Worm (Caenorhabditis elegans) whole organism, L4 larva: ENCODE results near the gene oac-40.

Experiments used
- F44E2.7 ChIP-seq: fragments of 200-800 bp; sonication (Bioruptor generic); IDR thresholded peaks from 2 replicates; pipeline ENCODE4 v2.1.2; 2022; ENCODE audit warnings: missing genetic modification characterization, missing compliant biosample characterization
- Y105C5A.15 ChIP-seq: fragments of 200-800 bp; sonication (Bioruptor generic); IDR thresholded peaks from 2 replicates; pipeline ENCODE4 v1.3.6; 2022; ENCODE audit warnings: missing genetic modification characterization, missing compliant biosample characterization
- Y5F2A.4 ChIP-seq: fragments of 200-800 bp; sonication (Bioruptor generic); optimal IDR thresholded peaks from 2 replicates; lab custom pipeline; 2018; ENCODE audit warnings: mild to moderate bottlenecking, missing genetic modification characterization, missing compliant biosample characterization
- aha-1 ChIP-seq: fragments of 150-350 bp; peaks from one replicate; lab custom pipeline; 2014; ENCODE audit warnings: missing biosample characterization, missing genetic modification characterization
- attf-4 ChIP-seq: sonication (generic microtip); optimal IDR thresholded peaks from 3 replicates; lab custom pipeline; 2017; ENCODE audit warnings: missing biosample characterization, missing genetic modification characterization
- ceh-20 ChIP-seq: fragments of 200-800 bp; sonication (Bioruptor generic); IDR thresholded peaks from 2 replicates; pipeline ENCODE4 v1.3.6; 2022; ENCODE audit warnings: missing genetic modification reagents, missing genetic modification characterization, missing compliant biosample characterization
- ceh-28 ChIP-seq: fragments of 150-350 bp; optimal IDR thresholded peaks from 2 replicates; lab custom pipeline; 2014; ENCODE audit warnings: missing biosample characterization, missing genetic modification reagents, missing genetic modification characterization
- ces-1 ChIP-seq: fragments of 150-350 bp; sonication (generic microtip); optimal IDR thresholded peaks from 4 replicates; lab custom pipeline; 2014; ENCODE audit warnings: missing biosample characterization, missing genetic modification reagents, missing genetic modification characterization
- daf-12 ChIP-seq: fragments of 150-350 bp; optimal IDR thresholded peaks from 2 replicates; lab custom pipeline; 2014; ENCODE audit warnings: missing biosample characterization, missing genetic modification reagents, missing genetic modification characterization
- dmd-6 ChIP-seq: fragments of 200-800 bp; sonication (Bioruptor generic); IDR thresholded peaks from 2 replicates; pipeline ENCODE4 v1.3.6; 2022; ENCODE audit warnings: missing genetic modification reagents, missing genetic modification characterization, missing compliant biosample characterization
- dmd-8 ChIP-seq: fragments of 200-800 bp; sonication (Bioruptor generic); IDR thresholded peaks from 2 replicates; pipeline ENCODE4 v1.3.6; 2022; ENCODE audit warnings: missing genetic modification characterization, missing compliant biosample characterization
- dmd-9 ChIP-seq: fragments of 200-800 bp; sonication (Bioruptor generic); IDR thresholded peaks from 2 replicates; pipeline ENCODE4 v1.3.6; 2022; ENCODE audit warnings: missing genetic modification reagents, missing genetic modification characterization, missing compliant biosample characterization
- duxl-1 ChIP-seq: sonication (generic microtip); optimal IDR thresholded peaks from 2 replicates; lab custom pipeline; 2016; ENCODE audit warnings: mild to moderate bottlenecking, missing genetic modification characterization, moderate library complexity, missing compliant biosample characterization; ENCODE audit not compliant: poor library complexity
- fos-1 ChIP-seq: fragments of 150-350 bp; optimal IDR thresholded peaks from 2 replicates; lab custom pipeline; 2014; ENCODE audit warnings: missing biosample characterization, missing genetic modification characterization
- lir-3 ChIP-seq: sonication (generic microtip); optimal IDR thresholded peaks from 2 replicates; lab custom pipeline; 2016; ENCODE audit warnings: mild to moderate bottlenecking, missing genetic modification characterization, missing compliant biosample characterization
- mep-1 ChIP-seq: fragments of 150-350 bp; sonication (generic microtip); optimal IDR thresholded peaks from 3 replicates; lab custom pipeline; 2014; ENCODE audit warnings: missing biosample characterization, missing genetic modification characterization
- mes-2 ChIP-seq: sonication (generic microtip); optimal IDR thresholded peaks from 2 replicates; lab custom pipeline; 2016; ENCODE audit warnings: missing genotype, mild to moderate bottlenecking, missing genetic modification characterization, missing compliant biosample characterization; ENCODE audit not compliant: poor library complexity, severe bottlenecking
- nhr-102 ChIP-seq: sonication (generic microtip); optimal IDR thresholded peaks from 2 replicates; lab custom pipeline; 2016; ENCODE audit warnings: mild to moderate bottlenecking, missing genetic modification characterization, moderate library complexity, missing compliant biosample characterization
- nhr-42 ChIP-seq: fragments of 200-800 bp; sonication (Bioruptor generic); IDR thresholded peaks from 2 replicates; pipeline ENCODE4 v1.3.6; 2022; ENCODE audit warnings: missing genetic modification characterization, missing compliant biosample characterization
- nhr-76 ChIP-seq: fragments of 150-350 bp; optimal IDR thresholded peaks from 2 replicates; lab custom pipeline; 2014; ENCODE audit warnings: missing biosample characterization, missing genetic modification characterization
- snpc-4 ChIP-seq: fragments of 150-350 bp; optimal IDR thresholded peaks from 2 replicates; lab custom pipeline; 2014; ENCODE audit warnings: missing biosample characterization, missing genetic modification characterization
- spr-3 ChIP-seq: fragments of 200-800 bp; sonication (Bioruptor generic); optimal IDR thresholded peaks from 2 replicates; lab custom pipeline; 2018; ENCODE audit warnings: mild to moderate bottlenecking, missing genetic modification characterization, missing compliant biosample characterization
- unc-39 ChIP-seq: sonication (generic microtip); optimal IDR thresholded peaks from 2 replicates; lab custom pipeline; 2017; ENCODE audit warnings: missing biosample characterization, missing genetic modification characterization
- unc-62 ChIP-seq, 3 experiments: fragments of 150-350 bp in 1 of 3; sonication (generic microtip); optimal IDR thresholded peaks in 2 of 3; peaks in 1 of 3; 1 replicate in 1 of 3; 2 replicates in 2 of 3; lab custom pipeline; 2014 to 2017; ENCODE audit warnings: missing biosample characterization in 3 of 3, missing genetic modification characterization in 3 of 3, missing genetic modification reagents in 3 of 3, missing genotype in 1 of 3

Gene oac-40

DNA sequence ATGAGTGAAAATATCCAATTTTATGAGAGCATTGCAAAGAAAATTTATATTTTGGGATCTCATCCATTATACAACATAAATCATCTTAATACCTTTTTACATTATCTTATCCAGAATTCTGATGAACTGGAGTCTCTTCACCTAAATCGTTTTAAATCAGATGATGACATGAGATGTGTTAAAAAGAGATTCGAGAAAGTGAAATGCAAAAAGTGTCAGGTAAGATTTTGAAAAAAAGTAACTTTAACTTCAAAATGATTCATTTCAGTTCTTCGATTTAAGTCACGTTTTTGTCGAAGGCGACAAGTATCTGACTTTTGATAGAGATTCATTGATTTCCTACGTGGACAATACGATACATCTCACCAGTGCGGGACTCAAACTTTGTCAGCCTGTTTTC is 2.3 kb downstream of the oac-40 start:
- TF ChIP-seq lir-3 (tag; lab: Kevin White, UChicago) (no peak), unc-62 (GFP tag; optimal IDR thresholded peaks at IDR 0.05 in 1 of 2; lab: Kevin White, UChicago) (peak in 1 of 2 experiments; percentile 97), unc-62 (tag; optimal IDR thresholded peaks at IDR 0.05; lab: Kevin White, UChicago) (no peak), ces-1 (GFP tag; lab: Kevin White, UChicago) (no peak), ceh-28 (no peak)

DNA sequence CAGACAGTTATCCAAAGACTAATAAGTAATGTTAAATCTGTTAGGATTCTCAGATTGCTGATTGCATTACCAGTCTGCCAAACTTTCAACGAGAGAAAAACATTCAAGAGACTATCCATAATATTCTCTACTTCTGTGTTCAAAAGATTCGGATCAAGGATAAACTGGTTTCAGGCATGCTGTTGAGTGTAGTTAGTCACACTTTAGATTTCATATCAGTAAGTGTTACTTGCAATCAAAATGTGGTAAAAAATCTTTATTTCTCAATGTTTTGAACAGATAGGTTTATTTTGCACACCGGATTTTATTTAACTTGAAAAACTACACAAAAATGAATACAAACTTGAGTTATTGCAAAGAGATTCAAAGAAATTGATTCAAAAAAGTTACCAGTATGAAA is 5.5 kb downstream of the oac-40 start, which contains the start of gene oac-41:
TSS of gene oac-41 (minus strand) at position 101 of the 400 bp plus-strand sequence.
- TF ChIP-seq nhr-76 = no peak

- TF ChIP-seq unc-62 (GFP tag; optimal IDR thresholded peaks at IDR 0.05 in 1 of 2; lab: Kevin White, UChicago) (peak in 1 of 2 experiments; percentile 58), unc-62 (tag; optimal IDR thresholded peaks at IDR 0.05; lab: Kevin White, UChicago) (no peak), dmd-8 (GFP tag; lab: Robert Waterston, UW) (no peak)
Measured at ce11 chrV:9024713-9025112, 8.1 kb downstream of the oac-40 start, which contains the start of gene bus-1. Gene bus-1, minus strand, starts transcription at chrV:9024813.

- TF ChIP-seq lir-3 (tag; lab: Kevin White, UChicago) = no peak
- no peak for TF ChIP-seq F44E2.7 (GFP tag; lab: Robert Waterston, UW)
- TF ChIP-seq unc-62 (GFP tag; optimal IDR thresholded peaks at IDR 0.05 in 1 of 2; lab: Kevin White, UChicago) = no peak
- TF ChIP-seq unc-62 (tag; optimal IDR thresholded peaks at IDR 0.05; lab: Kevin White, UChicago) = no peak
- TF ChIP-seq spr-3 (GFP tag; lab: Kevin White, UChicago) = no peak
- TF ChIP-seq nhr-42 = no peak
Measured at ce11 chrV:9030248-9030647, 13.7 kb downstream of the oac-40 start, which contains the start of gene C25E10.5. Gene C25E10.5, plus strand, starts transcription at chrV:9030548.

- TF ChIP-seq aha-1 = peak; percentile 37
- no peak for TF ChIP-seq attf-4 (tag; lab: Kevin White, UChicago)
Measured at ce11 chrV:9033267-9033666, 16.7 kb downstream of the oac-40 start, which contains the start of gene C25E10.4. Gene C25E10.4, plus strand, starts transcription at chrV:9033567.

DNA sequence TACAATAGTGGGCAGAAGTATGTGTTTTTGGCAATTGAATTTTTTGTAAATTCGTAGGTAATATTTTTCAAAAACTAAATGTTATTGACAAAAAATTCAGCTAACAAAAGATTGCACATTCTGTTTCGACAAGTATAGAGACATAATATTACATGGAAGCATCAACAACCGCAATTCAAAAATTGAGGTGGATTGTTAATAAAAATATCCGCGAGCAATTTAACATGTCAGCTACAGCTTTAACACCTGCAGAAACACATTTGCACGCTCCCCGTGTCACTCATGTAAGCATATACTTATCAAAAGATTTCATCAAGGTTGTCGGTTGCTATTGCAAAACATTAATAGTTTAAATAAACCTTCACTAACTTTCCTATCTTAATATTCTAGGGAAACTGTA is 19.1 kb downstream of the oac-40 start, which contains the start of gene srsx-34:
TSS of gene srsx-34 (plus strand) at position 301 of the 400 bp plus-strand sequence.
- TF ChIP-seq F44E2.7 (GFP tag; lab: Robert Waterston, UW) (no peak), mep-1 (tag; lab: Kevin White, UChicago) (no peak), daf-12 (tag; lab: Kevin White, UChicago) (no peak), ceh-20 (GFP tag; lab: Robert Waterston, UW) (no peak), Y5F2A.4 (GFP tag; lab: Kevin White, UChicago) (no peak), aha-1 (peak; percentile 31), duxl-1 (no peak), snpc-4 (tag; lab: Kevin White, UChicago) (no peak)

DNA sequence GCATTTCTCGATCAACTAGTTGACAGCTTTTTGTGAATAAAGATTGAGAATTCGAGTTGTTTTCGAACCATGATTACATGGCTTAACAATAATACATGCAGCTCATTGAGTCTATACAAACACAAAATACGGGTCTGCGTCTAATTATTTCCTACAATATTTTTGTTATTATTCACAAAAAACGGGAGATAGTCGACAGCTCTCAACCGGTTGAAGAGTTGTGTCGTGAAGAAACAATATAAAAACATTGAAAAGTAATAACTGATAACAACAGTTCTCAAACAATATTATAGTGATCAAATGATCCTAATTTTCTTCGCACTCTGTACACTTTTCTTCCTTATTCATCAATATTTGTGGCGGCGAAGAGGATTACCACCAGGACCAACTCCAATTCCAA is 24.5 kb downstream of the oac-40 start, which contains the start of gene cyp-33B1:
TSS of gene cyp-33B1 (plus strand) at position 301 of the 400 bp plus-strand sequence.
- TF ChIP-seq dmd-9 (GFP tag; lab: Robert Waterston, UW) (no peak), daf-12 (tag; lab: Kevin White, UChicago) (no peak), nhr-102 (no peak), dmd-6 (GFP tag; lab: Robert Waterston, UW) (no peak), mes-2 (tag; lab: Kevin White, UChicago) (no peak), fos-1 (no peak), unc-39 (no peak), Y105C5A.15 (GFP tag; lab: Robert Waterston, UW) (no peak)

ce11 chrV:9044871-9045270 is 28.3 kb downstream of the oac-40 start, which contains the start of gene nhr-30:
Gene nhr-30, plus strand, starts transcription at chrV:9045171.
- TF ChIP-seq unc-62 (GFP tag; optimal IDR thresholded peaks at IDR 0.05 in 1 of 2; lab: Kevin White, UChicago) = peak in 1 of 2 experiments; percentile 1
- TF ChIP-seq unc-62 (tag; optimal IDR thresholded peaks at IDR 0.05; lab: Kevin White, UChicago) = no peak
- TF ChIP-seq spr-3 (GFP tag; lab: Kevin White, UChicago) = no peak
